Worm (Caenorhabditis elegans): ENCODE data around the gene ifa-4.

Gene ifa-4

ce11 chrX:4960910-4961680 lies 45.3 kb upstream of the ifa-4 start (continued):
- TF ChIP-seq nfya-1 (tag; optimal IDR thresholded peaks at IDR 0.05) (no peak), hlh-15 (tag; optimal IDR thresholded peaks at IDR 0.05) (no peak), Y22D7AL.16 (tag; optimal IDR thresholded peaks at IDR 0.05) (no peak), sdc-2 (tag; optimal IDR thresholded peaks at IDR 0.05) (no peak), ceh-18 (tag; optimal IDR thresholded peaks at IDR 0.05) (no peak), sox-2 (GFP tag; IDR thresholded peaks at IDR 0.05) (peak; percentile 11; the same call in 1 of the 2 replicates), ama-1 (optimal IDR thresholded peaks at IDR 0.05) (peak; percentile 3), hlh-13 (GFP tag; optimal IDR thresholded peaks at IDR 0.05) (peak; percentile 28), mec-3 (tag; optimal IDR thresholded peaks at IDR 0.05; ENCODE audit: borderline replicate concordance) (no peak), C38D4.7 (GFP tag; optimal IDR thresholded peaks at IDR 0.05) (no peak), pag-3 (tag; optimal IDR thresholded peaks at IDR 0.05; ENCODE audit: borderline replicate concordance) (no peak), syd-9 (tag; optimal IDR thresholded peaks at IDR 0.05) (no peak), tbx-7 (tag; optimal IDR thresholded peaks at IDR 0.05) (no peak), rnt-1 (tag; optimal IDR thresholded peaks at IDR 0.05) (no peak), ceh-45 (GFP tag; IDR thresholded peaks at IDR 0.05) (no peak), unc-86 (tag; optimal IDR thresholded peaks at IDR 0.05) (no peak), T23F11.4 (GFP tag; optimal IDR thresholded peaks at IDR 0.05) (no peak)

DNA sequence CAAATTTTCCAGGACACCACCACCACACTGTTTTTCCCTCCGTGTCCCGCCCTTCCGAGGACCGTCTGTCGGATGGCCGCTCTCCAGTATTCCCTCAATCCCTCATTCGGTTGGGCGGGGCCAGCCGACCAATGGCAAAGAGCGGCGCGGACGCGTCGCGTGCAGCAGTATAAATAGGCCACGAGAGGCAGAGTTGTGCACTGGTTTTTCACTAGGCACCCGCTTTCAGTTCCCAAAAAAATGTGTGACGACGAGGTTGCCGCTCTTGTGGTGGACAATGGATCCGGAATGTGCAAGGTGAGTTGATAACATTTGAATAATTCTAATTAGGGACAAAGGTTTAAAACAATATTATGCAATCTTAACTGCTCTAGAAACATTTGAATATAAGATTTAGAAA lies 44.6 kb upstream of the ifa-4 start, which contains the start of gene act-4:
Gene act-4 (plus strand): TSS at position 200 of the 400 bp plus-strand sequence.
- TF ChIP-seq ceh-14 (tag; optimal IDR thresholded peaks at IDR 0.05): peak; percentile 11
- peak; percentile 49 for TF ChIP-seq C08G9.2 (tag; optimal IDR thresholded peaks at IDR 0.05)
- TF ChIP-seq mec-3 (tag; optimal IDR thresholded peaks at IDR 0.05; ENCODE audit: borderline replicate concordance): no peak
- no peak for TF ChIP-seq ceh-30 (tag; optimal IDR thresholded peaks at IDR 0.05)
- TF ChIP-seq ceh-48 (tag; optimal IDR thresholded peaks at IDR 0.05): peak; percentile 9
- TF ChIP-seq nfya-1 (tag; optimal IDR thresholded peaks at IDR 0.05): peak; percentile 100
- TF ChIP-seq zip-5 (tag; optimal IDR thresholded peaks at IDR 0.05): no peak
- TF ChIP-seq tbx-2 (tag; optimal IDR thresholded peaks at IDR 0.05): peak; percentile 45
- TF ChIP-seq ama-1 (optimal IDR thresholded peaks at IDR 0.05): peak; percentile 18
- peak; percentile 2 for TF ChIP-seq ceh-2 (tag; optimal IDR thresholded peaks at IDR 0.05)
- TF ChIP-seq hlh-30 (tag; optimal IDR thresholded peaks at IDR 0.05; ENCODE audit: insufficient read depth): peak; percentile 43
- TF ChIP-seq ceh-45 (GFP tag; IDR thresholded peaks at IDR 0.05): no peak
- peak; percentile 15 for TF ChIP-seq F13H6.1 (tag; optimal IDR thresholded peaks at IDR 0.05)
- peak; percentile 42 for TF ChIP-seq sdc-2 (tag; optimal IDR thresholded peaks at IDR 0.05)
- no peak for TF ChIP-seq unc-86 (tag; optimal IDR thresholded peaks at IDR 0.05)
- TF ChIP-seq lin-11 (tag; optimal IDR thresholded peaks at IDR 0.05): no peak
- TF ChIP-seq rnt-1 (tag; optimal IDR thresholded peaks at IDR 0.05): peak; percentile 29
- peak; percentile 3 for TF ChIP-seq hlh-8 (tag; optimal IDR thresholded peaks at IDR 0.05)
- TF ChIP-seq sox-4 (tag; optimal IDR thresholded peaks at IDR 0.05): no peak
- peak; percentile 49 for TF ChIP-seq ceh-18 (tag; optimal IDR thresholded peaks at IDR 0.05)
- TF ChIP-seq unc-42 (tag; optimal IDR thresholded peaks at IDR 0.05): peak; percentile 13
- TF ChIP-seq ceh-31 (tag; optimal IDR thresholded peaks at IDR 0.05): peak; percentile 46
- TF ChIP-seq ref-2 (tag; optimal IDR thresholded peaks at IDR 0.05): peak; percentile 39
- peak; percentile 28 for TF ChIP-seq syd-9 (tag; optimal IDR thresholded peaks at IDR 0.05)
- peak; percentile 56 for TF ChIP-seq ceh-34 (tag; optimal IDR thresholded peaks at IDR 0.05)
- TF ChIP-seq madf-2 (tag; optimal IDR thresholded peaks at IDR 0.05): no peak
- peak; percentile 13 for TF ChIP-seq elt-4 (tag; optimal IDR thresholded peaks at IDR 0.05)

DNA sequence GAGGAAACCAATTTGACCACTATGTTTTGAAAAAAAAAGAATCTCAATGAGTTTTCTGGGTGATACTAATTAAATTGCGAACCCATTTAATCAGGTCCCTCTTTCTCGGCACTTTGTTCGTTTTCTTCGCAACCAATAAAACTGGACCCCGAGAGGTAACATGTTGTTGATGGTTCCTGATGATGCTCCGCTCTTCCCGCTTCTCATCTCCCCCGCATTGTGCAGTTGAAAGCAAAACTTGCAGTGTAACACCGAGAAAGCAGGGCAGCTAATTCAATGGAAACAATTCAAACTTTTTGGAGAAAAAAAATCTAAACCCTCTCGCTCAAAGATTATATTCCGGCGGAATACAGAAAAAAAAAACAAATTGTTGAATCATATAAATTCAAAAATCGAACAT lies 43.7 kb upstream of the ifa-4 start:
- TF ChIP-seq Y22D7AL.16 (tag; optimal IDR thresholded peaks at IDR 0.05): no peak
- TF ChIP-seq nfya-1 (tag; optimal IDR thresholded peaks at IDR 0.05): peak; percentile 7

DNA sequence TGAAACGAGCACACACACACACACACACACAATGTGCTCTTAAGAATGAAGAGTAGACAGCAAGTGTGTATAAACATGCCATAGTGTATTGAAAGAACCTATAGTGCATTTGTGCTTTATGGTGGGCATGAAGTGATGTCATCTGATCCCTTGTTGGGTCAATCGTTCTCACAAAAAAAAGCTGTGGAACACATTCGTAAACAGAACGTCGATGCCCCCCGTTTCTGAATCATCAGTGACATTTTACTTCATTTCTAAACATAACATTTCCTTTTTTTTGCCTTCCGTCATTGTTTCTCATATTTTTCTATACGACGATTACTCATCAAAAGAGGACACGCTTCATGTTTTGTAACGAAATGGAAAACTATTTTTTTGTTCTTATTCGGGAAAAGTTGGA lies 43.2 kb upstream of the ifa-4 start:
- TF ChIP-seq lin-11 (tag; optimal IDR thresholded peaks at IDR 0.05) (no peak), lim-6 (tag; optimal IDR thresholded peaks at IDR 0.05) (no peak), ceh-14 (tag; optimal IDR thresholded peaks at IDR 0.05) (no peak), C38D4.7 (GFP tag; optimal IDR thresholded peaks at IDR 0.05) (no peak), ceh-24 (tag; optimal IDR thresholded peaks at IDR 0.05) (no peak), rnt-1 (tag; optimal IDR thresholded peaks at IDR 0.05) (no peak), hlh-30 (tag; optimal IDR thresholded peaks at IDR 0.05; ENCODE audit: insufficient read depth) (no peak), unc-55 (GFP tag; optimal IDR thresholded peaks at IDR 0.05) (no peak), pros-1 (tag; optimal IDR thresholded peaks at IDR 0.05) (no peak), fkh-10 (GFP tag; optimal IDR thresholded peaks at IDR 0.05) (no peak), sox-4 (tag; optimal IDR thresholded peaks at IDR 0.05) (no peak), ceh-31 (tag; optimal IDR thresholded peaks at IDR 0.05) (no peak), ceh-6 (GFP tag; optimal IDR thresholded peaks at IDR 0.05) (no peak)
